Fruit fly (Drosophila melanogaster): ENCODE measurements around the gene CG31140.

Gene CG31140

dm6 chr3R:24007775-24008506 is 45.0 kb downstream of the CG31140 start (continued):
- no peak for TF ChIP-seq pnt (GFP tag; optimal IDR thresholded peaks at IDR 0.05)
- peak; percentile 19; the same call in 1 of the 2 replicates for TF ChIP-seq Awh (GFP tag; IDR thresholded peaks at IDR 0.05)
- TF ChIP-seq phol (tag; optimal IDR thresholded peaks at IDR 0.05): peak; percentile 22
- TF ChIP-seq mld (GFP tag; IDR thresholded peaks at IDR 0.05; ENCODE audit: partially characterized antibody): no peak
- peak; percentile 34 for TF ChIP-seq CG12391 (tag; optimal IDR thresholded peaks at IDR 0.05)
- TF ChIP-seq CG10147 (GFP tag; optimal IDR thresholded peaks at IDR 0.05): no peak
- peak; percentile 1 for TF ChIP-seq CG3281 (GFP tag; optimal IDR thresholded peaks at IDR 0.05)
- TF ChIP-seq E2f2 (GFP tag; IDR thresholded peaks at IDR 0.05): no peak
- peak; percentile 40; the same call in 1 of the 3 replicates for TF ChIP-seq CG34422 (GFP tag; IDR thresholded peaks at IDR 0.05)
- peak; percentile 9 for TF ChIP-seq CG18599 (GFP tag; optimal IDR thresholded peaks at IDR 0.05)
- TF ChIP-seq Mad (GFP tag; optimal IDR thresholded peaks at IDR 0.05): no peak

dm6 chr3R:24008887-24009286 is 45.9 kb downstream of the CG31140 start:
- peak; percentile 79 for TF ChIP-seq CG12769 (tag; optimal IDR thresholded peaks at IDR 0.05)
- peak; percentile 53; the same call in 1 of the 3 replicates for TF ChIP-seq CG6175 (GFP tag; IDR thresholded peaks at IDR 0.05)
- TF ChIP-seq sr (GFP tag; IDR thresholded peaks at IDR 0.05): peak; percentile 84
- TF ChIP-seq CG6254 (GFP tag; optimal IDR thresholded peaks at IDR 0.05): no peak

DNA sequence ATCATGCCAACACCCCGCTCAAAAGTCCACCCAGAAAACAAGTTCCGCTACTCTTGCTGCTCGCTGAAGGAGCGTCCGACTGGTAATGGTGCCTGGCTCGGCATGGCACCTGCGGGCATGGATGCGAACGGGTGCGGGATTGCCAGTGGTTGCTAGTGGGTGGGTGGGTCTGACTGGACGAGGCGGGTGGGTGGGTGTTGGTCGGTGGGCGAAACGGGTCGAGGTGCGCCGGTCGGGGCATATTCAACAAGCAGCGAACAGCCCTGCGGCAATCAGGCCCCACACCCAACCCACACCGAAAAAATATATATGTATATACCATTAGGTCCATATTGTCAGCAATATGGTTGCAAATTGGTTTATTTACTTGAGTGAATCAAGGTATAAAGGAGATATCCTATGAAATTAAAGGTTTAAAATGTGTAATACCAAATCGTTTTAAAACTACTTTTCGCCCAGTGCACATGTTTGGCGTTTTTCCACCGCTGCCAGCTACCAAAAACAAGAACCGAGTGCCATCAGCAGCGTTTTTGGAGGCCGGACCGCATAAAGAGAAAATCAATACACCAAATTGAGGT is 47.7 kb downstream of the CG31140 start:
- TF ChIP-seq CG8281 (tag; optimal IDR thresholded peaks at IDR 0.05): no peak
- no peak for TF ChIP-seq ac (GFP tag; optimal IDR thresholded peaks at IDR 0.05)
- TF ChIP-seq CG2116 (GFP tag; optimal IDR thresholded peaks at IDR 0.05): no peak
- TF ChIP-seq zen (tag; optimal IDR thresholded peaks at IDR 0.05): no peak
- peak; percentile 66 for TF ChIP-seq crol (GFP tag; IDR thresholded peaks at IDR 0.05)
- TF ChIP-seq Mrtf (GFP tag; IDR thresholded peaks at IDR 0.05): peak; percentile 52; the same call in 1 of the 3 replicates
- TF ChIP-seq CG2889 (GFP tag; IDR thresholded peaks at IDR 0.05): 0 out of 3 replicates have a peak, but pooled peaks have one; percentile 53
- peak; percentile 41; the same call in 2 of the 3 replicates for TF ChIP-seq CG14050 (GFP tag; IDR thresholded peaks at IDR 0.05)
- TF ChIP-seq CG12744 (GFP tag; optimal IDR thresholded peaks at IDR 0.05): no peak
- TF ChIP-seq Atf6 (GFP tag; IDR thresholded peaks at IDR 0.05): peak; percentile 76
- peak; percentile 4 for TF ChIP-seq dmrt11E (tag; optimal IDR thresholded peaks at IDR 0.05)
- TF ChIP-seq CG10267 (tag; optimal IDR thresholded peaks at IDR 0.05): peak; percentile 40
- TF ChIP-seq Hr3 (GFP tag; optimal IDR thresholded peaks at IDR 0.05): peak; percentile 49
- TF ChIP-seq CG3281 (GFP tag; optimal IDR thresholded peaks at IDR 0.05): peak; percentile 53
- peak; percentile 64 for TF ChIP-seq CG18619 (GFP tag; optimal IDR thresholded peaks at IDR 0.05)
- peak; percentile 73 for TF ChIP-seq Ptx1 (GFP tag; IDR thresholded peaks at IDR 0.05)
- peak; percentile 13 for TF ChIP-seq Fer2 (tag; optimal IDR thresholded peaks at IDR 0.05)
- no peak for TF ChIP-seq Camta (GFP tag; optimal IDR thresholded peaks at IDR 0.05)
- peak; percentile 40 for TF ChIP-seq Nf-YC (tag; optimal IDR thresholded peaks at IDR 0.05)
- peak; percentile 27 for TF ChIP-seq CG1233 (GFP tag; optimal IDR thresholded peaks at IDR 0.05)
- no peak for TF ChIP-seq CG8290 (GFP tag; optimal IDR thresholded peaks at IDR 0.05)
- peak in 1 of 2 experiments; percentile 65 for TF ChIP-seq CG8290 (tag; optimal IDR thresholded peaks at IDR 0.05)
- peak; percentile 55 for TF ChIP-seq CG9932 (GFP tag; IDR thresholded peaks at IDR 0.05)
- TF ChIP-seq CG9215 (GFP tag; IDR thresholded peaks at IDR 0.05): peak; percentile 50
- peak; percentile 72 for TF ChIP-seq CG7839 (tag; optimal IDR thresholded peaks at IDR 0.05)
- peak; percentile 64 for TF ChIP-seq danr (GFP tag; IDR thresholded peaks at IDR 0.05)
- TF ChIP-seq Aef1 (GFP tag; IDR thresholded peaks at IDR 0.05): peak; percentile 67; the same call in 2 of the 3 replicates
- TF ChIP-seq odd (GFP tag; optimal IDR thresholded peaks at IDR 0.05): peak; percentile 50
- peak; percentile 44 for TF ChIP-seq Adf1 (GFP tag; IDR thresholded peaks at IDR 0.05)
- peak; percentile 36 for TF ChIP-seq CG12942 (GFP tag; optimal IDR thresholded peaks at IDR 0.05)
- TF ChIP-seq CG11398 (GFP tag; optimal IDR thresholded peaks at IDR 0.05): no peak
- peak; percentile 73 for TF ChIP-seq CG14441 (GFP tag; IDR thresholded peaks at IDR 0.05)
- TF ChIP-seq Xbp1 (GFP tag; optimal IDR thresholded peaks at IDR 0.05): peak; percentile 57

Measured in whole organism, embryonic.